Fruit fly (Drosophila melanogaster): Measurements from ENCODE around the gene Cp18.

Cp18 gene

dm6 chr3L:8693558-8694502 is 32.8 kb upstream of the Cp18 start:
- TF ChIP-seq CTCF (optimal IDR thresholded peaks at IDR 0.05) (no peak), CG8478 (optimal IDR thresholded peaks at IDR 0.05) (no peak)

- TF ChIP-seq CG8478 (optimal IDR thresholded peaks at IDR 0.05) (no peak), CTCF (optimal IDR thresholded peaks at IDR 0.05) (no peak)
Observed at dm6 chr3L:8695959-8696358, 30.6 kb upstream of the Cp18 start.

- TF ChIP-seq CG8478 (optimal IDR thresholded peaks at IDR 0.05): no peak
- no peak for TF ChIP-seq CTCF (optimal IDR thresholded peaks at IDR 0.05)
Observed at dm6 chr3L:8696487-8696954, 30.1 kb upstream of the Cp18 start.

- TF ChIP-seq CTCF (optimal IDR thresholded peaks at IDR 0.05): no peak
- TF ChIP-seq CG8478 (optimal IDR thresholded peaks at IDR 0.05): no peak
Observed at dm6 chr3L:8697862-8698261, 28.7 kb upstream of the Cp18 start.

- TF ChIP-seq CTCF (optimal IDR thresholded peaks at IDR 0.05): no peak
- TF ChIP-seq CG8478 (optimal IDR thresholded peaks at IDR 0.05): no peak
Observed at dm6 chr3L:8698493-8699166, 28.0 kb upstream of the Cp18 start.

dm6 chr3L:8699612-8700011 is 27.0 kb upstream of the Cp18 start:
- TF ChIP-seq CG8478 (optimal IDR thresholded peaks at IDR 0.05) (no peak), CTCF (optimal IDR thresholded peaks at IDR 0.05) (no peak)

- TF ChIP-seq CTCF (optimal IDR thresholded peaks at IDR 0.05) (no peak), CG8478 (optimal IDR thresholded peaks at IDR 0.05) (no peak)
Observed at dm6 chr3L:8700054-8700642, 26.4 kb upstream of the Cp18 start.

- TF ChIP-seq CG8478 (optimal IDR thresholded peaks at IDR 0.05): no peak
- no peak for TF ChIP-seq CTCF (optimal IDR thresholded peaks at IDR 0.05)
Observed at dm6 chr3L:8700643-8701208, 25.9 kb upstream of the Cp18 start.

dm6 chr3L:8701697-8702349 is 24.8 kb upstream of the Cp18 start:
- TF ChIP-seq CTCF (optimal IDR thresholded peaks at IDR 0.05) (no peak), CG8478 (optimal IDR thresholded peaks at IDR 0.05) (no peak)

dm6 chr3L:8702448-8702847 is 24.1 kb upstream of the Cp18 start:
- TF ChIP-seq CTCF (optimal IDR thresholded peaks at IDR 0.05) (no peak), CG8478 (optimal IDR thresholded peaks at IDR 0.05) (no peak)

- TF ChIP-seq CTCF (optimal IDR thresholded peaks at IDR 0.05): no peak
- no peak for TF ChIP-seq CG8478 (optimal IDR thresholded peaks at IDR 0.05)
Observed at dm6 chr3L:8703707-8704236, 22.8 kb upstream of the Cp18 start.

- TF ChIP-seq CTCF (optimal IDR thresholded peaks at IDR 0.05) (no peak), CG8478 (optimal IDR thresholded peaks at IDR 0.05) (no peak)
Observed at dm6 chr3L:8704713-8705412, 21.7 kb upstream of the Cp18 start.

- TF ChIP-seq CG8478 (optimal IDR thresholded peaks at IDR 0.05): no peak
- no peak for TF ChIP-seq CTCF (optimal IDR thresholded peaks at IDR 0.05)
Observed at dm6 chr3L:8707075-8707474, 19.5 kb upstream of the Cp18 start.

dm6 chr3L:8707821-8708220 is 18.8 kb upstream of the Cp18 start:
- TF ChIP-seq CG8478 (optimal IDR thresholded peaks at IDR 0.05): no peak
- no peak for TF ChIP-seq CTCF (optimal IDR thresholded peaks at IDR 0.05)
